Fruit fly (Drosophila melanogaster) whole organism, embryonic: ENCODE results near the gene mRpS33.

Source experiments
- Adf1 ChIP-seq: fragments of 200-800 bp; sonication (Bioruptor generic); IDR thresholded peaks from 2 replicates; pipeline ENCODE4 v1.3.6; 2022; ENCODE audit warnings: missing biosample characterization, missing genetic modification characterization
- Bgb ChIP-seq: fragments of 200-800 bp; sonication (Bioruptor generic); IDR thresholded peaks from 2 replicates; pipeline ENCODE4 v1.3.6; 2022; ENCODE audit warnings: missing biosample characterization, missing genetic modification characterization; ENCODE audit not compliant: partially characterized antibody
- C15 ChIP-seq: fragments of 200-800 bp; sonication (Bioruptor generic); IDR thresholded peaks from 3 replicates; pipeline ENCODE4 v1.3.6; 2022; ENCODE audit warnings: missing biosample characterization, missing genetic modification characterization
- CG13287 ChIP-seq: fragments of 200-800 bp; sonication (Bioruptor generic); IDR thresholded peaks from 2 replicates; pipeline ENCODE4 v1.3.6; 2022; ENCODE audit warnings: missing biosample characterization, missing genetic modification characterization; ENCODE audit not compliant: partially characterized antibody
- CG13894 ChIP-seq: fragments of 200-800 bp; sonication (Bioruptor generic); optimal IDR thresholded peaks from 3 replicates; lab custom pipeline; 2018; ENCODE audit warnings: missing biosample characterization, mild to moderate bottlenecking, missing genetic modification characterization, moderate library complexity
- CG14860 ChIP-seq: fragments of 200-800 bp; sonication (Bioruptor generic); IDR thresholded peaks from 3 replicates; pipeline ENCODE4 v1.3.6; 2022; ENCODE audit warnings: missing biosample characterization, missing genetic modification characterization; ENCODE audit not compliant: partially characterized antibody
- CG14965 ChIP-seq: fragments of 200-800 bp; sonication (Bioruptor generic); optimal IDR thresholded peaks from 2 replicates; lab custom pipeline; 2016; ENCODE audit warnings: missing biosample characterization, missing genetic modification characterization, borderline replicate concordance
- CG15011 ChIP-seq: fragments of 200-800 bp; sonication (Bioruptor generic); optimal IDR thresholded peaks from 3 replicates; lab custom pipeline; 2018; ENCODE audit warnings: missing biosample characterization, mild to moderate bottlenecking, missing genetic modification characterization
- CG1647 ChIP-seq: fragments of 200-800 bp; sonication (Bioruptor generic); optimal IDR thresholded peaks from 3 replicates; lab custom pipeline; 2016; ENCODE audit warnings: missing biosample characterization, missing genetic modification characterization
- CG16813 ChIP-seq: fragments of 200-800 bp; sonication (Bioruptor generic); IDR thresholded peaks from 3 replicates; pipeline ENCODE4 v1.3.6; 2022; ENCODE audit warnings: missing biosample characterization, missing genetic modification characterization; ENCODE audit not compliant: partially characterized antibody
- CG30020 ChIP-seq: fragments of 200-800 bp; optimal IDR thresholded peaks from 2 replicates; lab custom pipeline; 2019; ENCODE audit warnings: missing biosample characterization, mild to moderate bottlenecking, missing genetic modification characterization, moderate library complexity
- CG32532 ChIP-seq: fragments of 200-800 bp; sonication (Bioruptor generic); IDR thresholded peaks from 2 replicates; pipeline ENCODE4 v1.3.6; 2022; ENCODE audit warnings: missing biosample characterization, missing genetic modification characterization
- CG3407 ChIP-seq: fragments of 200-800 bp; sonication (Bioruptor generic); optimal IDR thresholded peaks from 2 replicates; lab custom pipeline; 2018; ENCODE audit warnings: missing biosample characterization, mild to moderate bottlenecking, missing genetic modification characterization
- CG34224 ChIP-seq: fragments of 200-800 bp; sonication (Bioruptor generic); IDR thresholded peaks from 3 replicates; pipeline ENCODE4 v1.3.6; 2022; ENCODE audit warnings: missing biosample characterization, missing genetic modification characterization; ENCODE audit not compliant: partially characterized antibody
- CG3995 ChIP-seq: fragments of 200-800 bp; sonication (Bioruptor generic); optimal IDR thresholded peaks from 3 replicates; lab custom pipeline; 2016; ENCODE audit warnings: missing biosample characterization, missing genetic modification characterization
- CG42726 ChIP-seq: fragments of 200-800 bp; sonication (Bioruptor generic); IDR thresholded peaks from 2 replicates; pipeline ENCODE4 v1.3.6; 2022; ENCODE audit warnings: missing biosample characterization, missing genetic modification characterization; ENCODE audit not compliant: partially characterized antibody
- CG4404 ChIP-seq: fragments of 200-800 bp; sonication (Bioruptor generic); IDR thresholded peaks from 2 replicates; pipeline ENCODE4 v1.3.6; 2022; ENCODE audit warnings: missing biosample characterization, missing genetic modification characterization
- CG4617 ChIP-seq: fragments of 200-800 bp; sonication (Bioruptor generic); optimal IDR thresholded peaks from 3 replicates; lab custom pipeline; 2016; ENCODE audit warnings: missing biosample characterization, missing genetic modification characterization, borderline replicate concordance
- CG5180 ChIP-seq: fragments of 200-800 bp; sonication (Bioruptor generic); optimal IDR thresholded peaks from 3 replicates; lab custom pipeline; 2017; ENCODE audit warnings: missing biosample characterization, missing genetic modification characterization, mild to moderate bottlenecking, moderate library complexity, missing genetic modification reagents
- CG7745 ChIP-seq: fragments of 200-800 bp; sonication (Bioruptor generic); optimal IDR thresholded peaks from 2 replicates; lab custom pipeline; 2018; ENCODE audit warnings: missing biosample characterization, mild to moderate bottlenecking, missing genetic modification characterization, moderate library complexity
- CG8089 ChIP-seq: fragments of 200-800 bp; sonication (Bioruptor generic); optimal IDR thresholded peaks from 3 replicates; lab custom pipeline; 2016; ENCODE audit warnings: missing biosample characterization, missing genetic modification characterization
- CG9437 ChIP-seq: fragments of 200-800 bp; sonication (Bioruptor generic); optimal IDR thresholded peaks from 2 replicates; lab custom pipeline; 2018; ENCODE audit warnings: missing biosample characterization, mild to moderate bottlenecking, missing genetic modification characterization
- CG9609 ChIP-seq: fragments of 200-800 bp; sonication (Bioruptor generic); optimal IDR thresholded peaks from 3 replicates; lab custom pipeline; 2016; ENCODE audit warnings: missing biosample characterization, missing genetic modification characterization
- CTCF ChIP-seq: fragments of 200-800 bp; sonication (Bioruptor generic); optimal IDR thresholded peaks from 2 replicates; lab custom pipeline; 2017; ENCODE audit warnings: missing biosample characterization, mild to moderate bottlenecking, missing genetic modification characterization, moderate library complexity
- Chrac-16 ChIP-seq: fragments of 200-800 bp; sonication (Bioruptor generic); optimal IDR thresholded peaks from 3 replicates; lab custom pipeline; 2016; ENCODE audit warnings: missing biosample characterization, missing genetic modification characterization
- Dp ChIP-seq: fragments of 200-800 bp; sonication (Bioruptor generic); optimal IDR thresholded peaks from 2 replicates; lab custom pipeline; 2018; ENCODE audit warnings: missing biosample characterization, mild to moderate bottlenecking, missing genetic modification characterization, moderate library complexity
- Dref ChIP-seq: fragments of 200-800 bp; sonication (Bioruptor generic); IDR thresholded peaks from 2 replicates; pipeline ENCODE4 v1.3.6; 2022; ENCODE audit warnings: missing biosample characterization, missing genetic modification characterization
- H15 ChIP-seq: fragments of 200-800 bp; sonication (Bioruptor generic); IDR thresholded peaks from 3 replicates; pipeline ENCODE4 v1.3.6; 2022; ENCODE audit warnings: missing biosample characterization, missing genetic modification characterization
- Med ChIP-seq: fragments of 200-800 bp; sonication (Bioruptor generic); peaks from one replicate; lab custom pipeline; 2016; ENCODE audit warnings: missing biosample characterization, missing genetic modification characterization, mild to moderate bottlenecking, inconsistent platforms, moderate library complexity
- Scr ChIP-seq: fragments of 200-800 bp; sonication (Bioruptor generic); IDR thresholded peaks from 2 replicates; pipeline ENCODE4 v1.3.6; 2022; ENCODE audit warnings: missing biosample characterization, missing genetic modification characterization; ENCODE audit not compliant: partially characterized antibody
- Vsx1 ChIP-seq: fragments of 200-800 bp; sonication (Bioruptor generic); optimal IDR thresholded peaks from 2 replicates; lab custom pipeline; 2017; ENCODE audit warnings: missing biosample characterization, mild to moderate bottlenecking, missing genetic modification characterization, missing genetic modification reagents
- ap ChIP-seq: fragments of 200-800 bp; sonication (Bioruptor generic); IDR thresholded peaks from 2 replicates; pipeline ENCODE4 v1.3.6; 2022; ENCODE audit warnings: missing biosample characterization, missing genetic modification characterization
- bbx ChIP-seq: fragments of 200-800 bp; sonication (Bioruptor generic); IDR thresholded peaks from 2 replicates; pipeline ENCODE4 v1.3.6; 2022; ENCODE audit warnings: missing biosample characterization, missing genetic modification characterization; ENCODE audit not compliant: partially characterized antibody
- cas ChIP-seq: fragments of 200-800 bp; sonication (Bioruptor generic); IDR thresholded peaks from 2 replicates; pipeline ENCODE4 v1.3.6; 2022; ENCODE audit warnings: missing biosample characterization, missing genetic modification characterization
- cwo ChIP-seq: fragments of 200-800 bp; sonication (Bioruptor generic); optimal IDR thresholded peaks from 3 replicates; lab custom pipeline; 2017; ENCODE audit warnings: missing biosample characterization, missing genetic modification characterization, mild to moderate bottlenecking, moderate library complexity, missing genetic modification reagents
- dan ChIP-seq: fragments of 200-800 bp; sonication (Bioruptor generic); IDR thresholded peaks from 2 replicates; pipeline ENCODE4 v1.3.6; 2022; ENCODE audit warnings: missing biosample characterization, missing genetic modification characterization
- dmrt99B ChIP-seq: fragments of 200-800 bp; sonication (Bioruptor generic); optimal IDR thresholded peaks from 2 replicates; lab custom pipeline; 2018; ENCODE audit warnings: missing biosample characterization, mild to moderate bottlenecking, missing genetic modification characterization, moderate library complexity
- jing ChIP-seq: fragments of 200-800 bp; sonication (Bioruptor generic); optimal IDR thresholded peaks from 2 replicates; lab custom pipeline; 2018; ENCODE audit warnings: missing biosample characterization, mild to moderate bottlenecking, missing genetic modification characterization
- lbe ChIP-seq: fragments of 200-800 bp; sonication (Bioruptor generic); optimal IDR thresholded peaks from 2 replicates; lab custom pipeline; 2016; ENCODE audit warnings: missing biosample characterization, mild to moderate bottlenecking, missing genetic modification characterization
- mld ChIP-seq: fragments of 200-800 bp; sonication (Bioruptor generic); IDR thresholded peaks from 3 replicates; pipeline ENCODE4 v1.3.6; 2022; ENCODE audit warnings: missing biosample characterization, missing genetic modification characterization; ENCODE audit not compliant: partially characterized antibody
- nmo ChIP-seq: fragments of 200-800 bp; sonication (Bioruptor generic); optimal IDR thresholded peaks from 2 replicates; lab custom pipeline; 2018; ENCODE audit warnings: missing biosample characterization, mild to moderate bottlenecking, missing genetic modification characterization, moderate library complexity
- scrt ChIP-seq: fragments of 200-800 bp; sonication (Bioruptor generic); optimal IDR thresholded peaks from 2 replicates; lab custom pipeline; 2018; ENCODE audit warnings: missing biosample characterization, mild to moderate bottlenecking, missing genetic modification characterization, moderate library complexity
- sens ChIP-seq: fragments of 200-800 bp; sonication (Bioruptor generic); peaks from one replicate; lab custom pipeline; 2016; ENCODE audit warnings: missing biosample characterization, missing genetic modification characterization
- tap ChIP-seq: fragments of 200-800 bp; optimal IDR thresholded peaks from 3 replicates; lab custom pipeline; 2019; ENCODE audit warnings: missing biosample characterization, mild to moderate bottlenecking, missing genetic modification characterization, moderate library complexity
- trem ChIP-seq: fragments of 200-800 bp; optimal IDR thresholded peaks from 3 replicates; lab custom pipeline; 2019; ENCODE audit warnings: missing biosample characterization, mild to moderate bottlenecking, missing genetic modification characterization, moderate library complexity
- ttk ChIP-seq: fragments of 200-800 bp; sonication (Bioruptor generic); IDR thresholded peaks from 2 replicates; pipeline ENCODE4 v2.1.2; 2022; ENCODE audit warnings: missing biosample characterization, missing genetic modification characterization
- tx ChIP-seq: fragments of 200-800 bp; sonication (Bioruptor generic); optimal IDR thresholded peaks from 2 replicates; lab custom pipeline; 2016; ENCODE audit warnings: missing biosample characterization, missing genetic modification characterization
- vnd ChIP-seq: fragments of 200-800 bp; sonication (Bioruptor generic); IDR thresholded peaks from 3 replicates; pipeline ENCODE4 v1.3.6; 2022; ENCODE audit warnings: missing biosample characterization, missing genetic modification characterization; ENCODE audit not compliant: partially characterized antibody
- zen2 ChIP-seq: fragments of 200-800 bp; sonication (Bioruptor generic); IDR thresholded peaks from 3 replicates; pipeline ENCODE4 v1.3.6; 2022; ENCODE audit warnings: missing biosample characterization, missing genetic modification characterization; ENCODE audit not compliant: partially characterized antibody
- zfh2 ChIP-seq: fragments of 200-800 bp; sonication (Bioruptor generic); optimal IDR thresholded peaks from 2 replicates; lab custom pipeline; 2016; ENCODE audit warnings: missing biosample characterization, missing genetic modification characterization

Gene mRpS33

dm6 chr3R:16483877-16484417, 47.5 kb upstream of the mRpS33 start, which contains the start of gene Der-2 (continued):
- peak; percentile 75 for TF ChIP-seq Dref
- no peak for TF ChIP-seq CG13894
- TF ChIP-seq lbe (GFP tag; lab: Kevin White, UChicago), result no peak
- TF ChIP-seq CG8089, result no peak
- TF ChIP-seq CTCF (GFP tag; lab: Kevin White, UChicago), result peak; percentile 20
- TF ChIP-seq CG1647 (GFP tag; lab: Kevin White, UChicago), result no peak
- TF ChIP-seq dan (GFP tag; lab: Robert Waterston, UW), result no peak
- no peak for TF ChIP-seq CG9437 (GFP tag; lab: Kevin White, UChicago)
- TF ChIP-seq CG42726 (GFP tag; lab: Robert Waterston, UW), result peak; percentile 86
- no peak for TF ChIP-seq CG30020 (tag; lab: Kevin White, UChicago)
- TF ChIP-seq CG34224, result peak; percentile 96
- no peak for TF ChIP-seq H15 (GFP tag; lab: Robert Waterston, UW)
- no peak for TF ChIP-seq ttk
- TF ChIP-seq CG5180 (GFP tag; lab: Kevin White, UChicago), result no peak
- TF ChIP-seq trem (tag; lab: Kevin White, UChicago), result peak; percentile 40
- TF ChIP-seq nmo (GFP tag; lab: Kevin White, UChicago), result peak; percentile 1
- TF ChIP-seq Med, result peak; percentile 66
- no peak for TF ChIP-seq cas (GFP tag; lab: Robert Waterston, UW)
- TF ChIP-seq scrt, result no peak
- no peak for TF ChIP-seq Chrac-16
- peak; percentile 49 for TF ChIP-seq CG4617 (GFP tag; lab: Kevin White, UChicago)
- TF ChIP-seq mld (GFP tag; lab: Robert Waterston, UW), result peak; percentile 87
- no peak for TF ChIP-seq tap (tag; lab: Kevin White, UChicago)
- TF ChIP-seq CG14965 (GFP tag; lab: Kevin White, UChicago), result no peak
- no peak for TF ChIP-seq dmrt99B
- TF ChIP-seq Vsx1 (GFP tag; lab: Kevin White, UChicago), result no peak
- no peak for TF ChIP-seq cwo (GFP tag; lab: Kevin White, UChicago)
- peak; percentile 30 for TF ChIP-seq CG3995
- TF ChIP-seq CG3407 (GFP tag; lab: Kevin White, UChicago), result no peak
- TF ChIP-seq sens (GFP tag; lab: Kevin White, UChicago), result peak; percentile 63
- TF ChIP-seq CG13287, result peak; percentile 97
- TF ChIP-seq CG32532 (GFP tag; lab: Robert Waterston, UW), result no peak
- TF ChIP-seq Scr (GFP tag; lab: Robert Waterston, UW), result peak; percentile 91
- TF ChIP-seq bbx (GFP tag; lab: Robert Waterston, UW), result peak; percentile 92
- no peak for TF ChIP-seq CG7745 (tag; lab: Kevin White, UChicago)
- peak; percentile 92 for TF ChIP-seq Bgb
- TF ChIP-seq CG14860 (GFP tag; lab: Robert Waterston, UW), result peak; percentile 74
- no peak for TF ChIP-seq Adf1 (GFP tag; lab: Robert Waterston, UW)
- TF ChIP-seq C15 (GFP tag; lab: Robert Waterston, UW), result no peak
- peak; percentile 78 for TF ChIP-seq vnd (GFP tag; lab: Robert Waterston, UW)
- no peak for TF ChIP-seq CG15011 (GFP tag; lab: Kevin White, UChicago)
- no peak for TF ChIP-seq jing
- no peak for TF ChIP-seq ap
- no peak for TF ChIP-seq zfh2 (GFP tag; lab: Kevin White, UChicago)
- TF ChIP-seq CG9609 (GFP tag; lab: Kevin White, UChicago), result no peak
- TF ChIP-seq CG4404 (GFP tag; lab: Robert Waterston, UW), result no peak
- peak; percentile 81 for TF ChIP-seq Dp
- no peak for TF ChIP-seq tx (GFP tag; lab: Kevin White, UChicago)
- TF ChIP-seq zen2, result peak; percentile 93
- TF ChIP-seq CG16813 (GFP tag; lab: Robert Waterston, UW), result peak; percentile 78
